Fruit fly (Drosophila melanogaster) whole organism, embryonic: ENCODE measurements around the gene deltaCOP.

Experiments used
- CG11093 ChIP-seq: fragments of 200-800 bp; sonication (Bioruptor generic); IDR thresholded peaks from 3 replicates; pipeline ENCODE4 v1.3.6; 2022; ENCODE audit warnings: missing biosample characterization, missing genetic modification characterization
- CG12104 ChIP-seq: fragments of 200-800 bp; sonication (Bioruptor generic); optimal IDR thresholded peaks from 3 replicates; lab custom pipeline; 2016; ENCODE audit warnings: missing biosample characterization, missing genetic modification characterization
- CG12236 ChIP-seq: fragments of 200-800 bp; sonication (Bioruptor generic); optimal IDR thresholded peaks from 2 replicates; lab custom pipeline; 2016; ENCODE audit warnings: missing biosample characterization, missing genetic modification characterization
- CG12391 ChIP-seq: fragments of 200-800 bp; sonication (Bioruptor generic); optimal IDR thresholded peaks from 3 replicates; lab custom pipeline; 2018; ENCODE audit warnings: missing biosample characterization, mild to moderate bottlenecking, missing genetic modification characterization, moderate library complexity
- CG13424 ChIP-seq: fragments of 200-800 bp; sonication (Bioruptor generic); optimal IDR thresholded peaks from 2 replicates; lab custom pipeline; 2019; ENCODE audit warnings: missing biosample characterization, mild to moderate bottlenecking, missing genetic modification characterization, moderate library complexity
- CG14441 ChIP-seq: fragments of 200-800 bp; sonication (Bioruptor generic); IDR thresholded peaks from 2 replicates; pipeline ENCODE4 v1.3.6; 2022; ENCODE audit warnings: missing biosample characterization, missing genetic modification characterization
- CG14710 ChIP-seq: fragments of 200-800 bp; sonication (Bioruptor generic); optimal IDR thresholded peaks from 3 replicates; lab custom pipeline; 2019; ENCODE audit warnings: missing biosample characterization, mild to moderate bottlenecking, missing genetic modification characterization, moderate library complexity
- CG1529 ChIP-seq: fragments of 200-800 bp; sonication (Bioruptor generic); optimal IDR thresholded peaks from 3 replicates; lab custom pipeline; 2018; ENCODE audit warnings: missing biosample characterization, missing genetic modification characterization
- CG16863 ChIP-seq: fragments of 200-800 bp; sonication (Bioruptor generic); optimal IDR thresholded peaks from 3 replicates; lab custom pipeline; 2016; ENCODE audit warnings: missing biosample characterization, missing genetic modification characterization
- CG17612 ChIP-seq: fragments of 200-800 bp; sonication (Bioruptor generic); IDR thresholded peaks from 2 replicates; pipeline ENCODE4 v1.3.6; 2022; ENCODE audit warnings: missing biosample characterization, missing genetic modification characterization
- CG1792 ChIP-seq: fragments of 200-800 bp; sonication (Bioruptor generic); optimal IDR thresholded peaks from 2 replicates; lab custom pipeline; 2016; ENCODE audit warnings: missing biosample characterization, missing genetic modification characterization
- CG2116 ChIP-seq: fragments of 200-800 bp; sonication (Bioruptor generic); optimal IDR thresholded peaks from 3 replicates; lab custom pipeline; 2018; ENCODE audit warnings: missing biosample characterization, mild to moderate bottlenecking, missing genetic modification characterization
- CG30020 ChIP-seq: fragments of 200-800 bp; optimal IDR thresholded peaks from 2 replicates; lab custom pipeline; 2019; ENCODE audit warnings: missing biosample characterization, mild to moderate bottlenecking, missing genetic modification characterization, moderate library complexity
- CG31365 ChIP-seq: fragments of 200-800 bp; sonication (Bioruptor generic); optimal IDR thresholded peaks from 2 replicates; lab custom pipeline; 2018; ENCODE audit warnings: missing biosample characterization, mild to moderate bottlenecking, missing genetic modification characterization
- CG3281 ChIP-seq: fragments of 200-800 bp; sonication (Bioruptor generic); optimal IDR thresholded peaks from 3 replicates; lab custom pipeline; 2017; ENCODE audit warnings: missing biosample characterization, mild to moderate bottlenecking, missing genetic modification characterization
- CG42726 ChIP-seq: fragments of 200-800 bp; sonication (Bioruptor generic); IDR thresholded peaks from 2 replicates; pipeline ENCODE4 v1.3.6; 2022; ENCODE audit warnings: missing biosample characterization, missing genetic modification characterization; ENCODE audit not compliant: partially characterized antibody
- CG7928 ChIP-seq: fragments of 200-800 bp; sonication (Bioruptor generic); optimal IDR thresholded peaks from 2 replicates; lab custom pipeline; 2017; ENCODE audit warnings: missing biosample characterization, mild to moderate bottlenecking, missing genetic modification characterization
- CG8290 ChIP-seq, 3 experiments: fragments of 200-800 bp; sonication (Bioruptor generic); optimal IDR thresholded peaks; 2 replicates each; lab custom pipeline; 2016 to 2019; ENCODE audit warnings: missing biosample characterization in 3 of 3, missing genetic modification characterization in 3 of 3, mild to moderate bottlenecking in 2 of 3, moderate library complexity in 1 of 3
- CTCF ChIP-seq: fragments of 200-800 bp; sonication (Bioruptor generic); optimal IDR thresholded peaks from 2 replicates; lab custom pipeline; 2017; ENCODE audit warnings: missing biosample characterization, mild to moderate bottlenecking, missing genetic modification characterization, moderate library complexity
- Dip3 ChIP-seq: fragments of 200-800 bp; sonication (Bioruptor generic); optimal IDR thresholded peaks from 3 replicates; lab custom pipeline; 2016; ENCODE audit warnings: missing biosample characterization, missing genetic modification characterization
- Dll ChIP-seq: fragments of 200-800 bp; sonication (Bioruptor generic); IDR thresholded peaks from 4 replicates; pipeline ENCODE4 v1.3.6; 2022; ENCODE audit warnings: missing biosample characterization, missing genetic modification characterization; ENCODE audit not compliant: partially characterized antibody
- Doc2 ChIP-seq: fragments of 200-800 bp; sonication (Bioruptor generic); IDR thresholded peaks from 2 replicates; pipeline ENCODE4 v1.3.6; 2022; ENCODE audit warnings: missing biosample characterization, missing genetic modification characterization
- Dref ChIP-seq: fragments of 200-800 bp; sonication (Bioruptor generic); IDR thresholded peaks from 2 replicates; pipeline ENCODE4 v1.3.6; 2022; ENCODE audit warnings: missing biosample characterization, missing genetic modification characterization
- Hmx ChIP-seq: fragments of 200-800 bp; sonication (Bioruptor generic); optimal IDR thresholded peaks from 2 replicates; lab custom pipeline; 2016; ENCODE audit warnings: missing biosample characterization, missing genetic modification characterization
- Hsf ChIP-seq: fragments of 200-800 bp; sonication (Bioruptor generic); optimal IDR thresholded peaks from 3 replicates; lab custom pipeline; 2016; ENCODE audit warnings: missing biosample characterization, missing genetic modification characterization
- Kr ChIP-seq: fragments of 200-800 bp; sonication (Bioruptor generic); optimal IDR thresholded peaks from 2 replicates; lab custom pipeline; 2017; ENCODE audit warnings: missing biosample characterization, mild to moderate bottlenecking, missing genetic modification characterization
- Meics ChIP-seq: fragments of 200-800 bp; sonication (Bioruptor generic); optimal IDR thresholded peaks from 2 replicates; lab custom pipeline; 2017; ENCODE audit warnings: missing biosample characterization, mild to moderate bottlenecking, missing genetic modification characterization
- Ptx1 ChIP-seq: fragments of 200-800 bp; sonication (Bioruptor generic); IDR thresholded peaks from 2 replicates; pipeline ENCODE4 v1.3.6; 2022; ENCODE audit warnings: missing biosample characterization, missing genetic modification characterization
- Side ChIP-seq: fragments of 200-800 bp; sonication (Bioruptor generic); optimal IDR thresholded peaks from 2 replicates; lab custom pipeline; 2016; ENCODE audit warnings: missing biosample characterization, missing genetic modification characterization
- Vsx1 ChIP-seq: fragments of 200-800 bp; sonication (Bioruptor generic); optimal IDR thresholded peaks from 2 replicates; lab custom pipeline; 2017; ENCODE audit warnings: missing biosample characterization, mild to moderate bottlenecking, missing genetic modification characterization, missing genetic modification reagents
- ap ChIP-seq: fragments of 200-800 bp; sonication (Bioruptor generic); IDR thresholded peaks from 2 replicates; pipeline ENCODE4 v1.3.6; 2022; ENCODE audit warnings: missing biosample characterization, missing genetic modification characterization
- ara ChIP-seq: fragments of 200-800 bp; sonication (Bioruptor generic); IDR thresholded peaks from 2 replicates; pipeline ENCODE4 v1.3.6; 2022; ENCODE audit warnings: missing biosample characterization, missing genetic modification characterization
- bbx ChIP-seq: fragments of 200-800 bp; sonication (Bioruptor generic); IDR thresholded peaks from 2 replicates; pipeline ENCODE4 v1.3.6; 2022; ENCODE audit warnings: missing biosample characterization, missing genetic modification characterization; ENCODE audit not compliant: partially characterized antibody
- bcd ChIP-seq: fragments of 200-800 bp; sonication (Bioruptor generic); optimal IDR thresholded peaks from 2 replicates; lab custom pipeline; 2017; ENCODE audit warnings: missing biosample characterization, mild to moderate bottlenecking, missing genetic modification characterization
- chm ChIP-seq: fragments of 200-800 bp; sonication (Bioruptor generic); IDR thresholded peaks from 2 replicates; pipeline ENCODE4 v1.3.6; 2022; ENCODE audit warnings: missing biosample characterization, missing genetic modification characterization
- chn ChIP-seq: fragments of 200-800 bp; sonication (Bioruptor generic); optimal IDR thresholded peaks from 2 replicates; lab custom pipeline; 2016; ENCODE audit warnings: missing biosample characterization, missing genetic modification characterization
- dpn ChIP-seq, 2 experiments: fragments of 200-800 bp; sonication (Bioruptor generic); optimal IDR thresholded peaks; 3 replicates each; lab custom pipeline; 2016; ENCODE audit warnings: missing biosample characterization in 2 of 2, missing genetic modification characterization in 2 of 2
- emc ChIP-seq: fragments of 200-800 bp; sonication (Bioruptor generic); optimal IDR thresholded peaks from 2 replicates; lab custom pipeline; 2016; ENCODE audit warnings: missing biosample characterization, missing genetic modification characterization
- gem ChIP-seq: fragments of 200-800 bp; sonication (Bioruptor generic); optimal IDR thresholded peaks from 2 replicates; lab custom pipeline; 2019; ENCODE audit warnings: missing biosample characterization, mild to moderate bottlenecking, missing genetic modification characterization, moderate library complexity
- gt ChIP-seq: fragments of 200-800 bp; sonication (Bioruptor generic); IDR thresholded peaks from 2 replicates; pipeline ENCODE4 v1.3.6; 2022; ENCODE audit warnings: missing biosample characterization, missing genetic modification characterization
- h ChIP-seq: fragments of >200 bp; optimal IDR thresholded peaks from 2 replicates; lab custom pipeline; 2017
- hb ChIP-seq: fragments of 200-800 bp; sonication (Bioruptor generic); IDR thresholded peaks from 3 replicates; pipeline ENCODE4 v1.3.6; 2022; ENCODE audit warnings: missing biosample characterization, missing genetic modification characterization; ENCODE audit not compliant: partially characterized antibody
- hbn ChIP-seq: fragments of 200-800 bp; sonication (Bioruptor generic); IDR thresholded peaks from 2 replicates; pipeline ENCODE4 v1.3.6; 2022; ENCODE audit warnings: missing biosample characterization, missing genetic modification characterization; ENCODE audit not compliant: partially characterized antibody
- inv ChIP-seq: fragments of 200-800 bp; sonication (Bioruptor generic); IDR thresholded peaks from 2 replicates; pipeline ENCODE4 v1.3.6; 2022; ENCODE audit warnings: missing biosample characterization, missing genetic modification characterization; ENCODE audit not compliant: partially characterized antibody
- lbe ChIP-seq: fragments of 200-800 bp; sonication (Bioruptor generic); optimal IDR thresholded peaks from 2 replicates; lab custom pipeline; 2016; ENCODE audit warnings: missing biosample characterization, mild to moderate bottlenecking, missing genetic modification characterization
- pb ChIP-seq: fragments of 200-800 bp; sonication (Bioruptor generic); optimal IDR thresholded peaks from 3 replicates; lab custom pipeline; 2016; ENCODE audit warnings: missing biosample characterization, missing genetic modification characterization
- pzg ChIP-seq: fragments of 200-800 bp; sonication (Bioruptor generic); optimal IDR thresholded peaks from 3 replicates; lab custom pipeline; 2018; ENCODE audit warnings: missing biosample characterization, mild to moderate bottlenecking, missing genetic modification characterization, moderate library complexity
- repo ChIP-seq: fragments of 200-800 bp; sonication (Bioruptor generic); optimal IDR thresholded peaks from 2 replicates; lab custom pipeline; 2016; ENCODE audit warnings: missing biosample characterization, missing genetic modification characterization
- ssp ChIP-seq: fragments of 200-800 bp; sonication (Bioruptor generic); IDR thresholded peaks from 2 replicates; pipeline ENCODE4 v1.3.6; 2022; ENCODE audit warnings: missing biosample characterization, missing genetic modification characterization
- vnd ChIP-seq: fragments of 200-800 bp; sonication (Bioruptor generic); IDR thresholded peaks from 3 replicates; pipeline ENCODE4 v1.3.6; 2022; ENCODE audit warnings: missing biosample characterization, missing genetic modification characterization; ENCODE audit not compliant: partially characterized antibody
- zf30C ChIP-seq: fragments of 200-800 bp; sonication (Bioruptor generic); optimal IDR thresholded peaks from 3 replicates; lab custom pipeline; 2018; ENCODE audit warnings: missing biosample characterization, mild to moderate bottlenecking, missing genetic modification characterization
- zfh2 ChIP-seq: fragments of 200-800 bp; sonication (Bioruptor generic); optimal IDR thresholded peaks from 2 replicates; lab custom pipeline; 2016; ENCODE audit warnings: missing biosample characterization, missing genetic modification characterization

The deltaCOP gene

DNA sequence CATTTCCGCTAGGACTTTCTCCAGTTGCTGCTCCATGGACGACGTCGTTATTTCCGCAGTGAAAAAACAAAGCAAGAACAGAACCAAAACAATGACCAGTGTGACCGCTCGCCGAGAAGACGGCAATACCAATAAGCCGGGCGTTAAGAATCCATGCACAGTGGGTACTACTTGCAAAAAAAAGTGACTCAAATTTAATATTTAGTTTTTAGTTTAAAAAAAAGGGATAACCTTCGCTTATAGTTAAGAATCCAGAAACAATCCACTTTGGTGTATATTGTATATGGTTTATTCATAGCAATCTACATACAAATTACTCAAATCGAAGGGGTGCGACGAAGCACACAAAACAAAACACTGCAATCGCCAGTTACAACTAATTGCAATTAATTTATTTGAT, 2.7 kb downstream of the deltaCOP start, which contains the start of gene Lamtor5 (continued):
- no peak for TF ChIP-seq CG2116 (GFP tag; lab: Kevin White, UChicago)
- no peak for TF ChIP-seq CG12236 (GFP tag; lab: Kevin White, UChicago)
- TF ChIP-seq Dip3 (GFP tag; lab: Kevin White, UChicago) = peak; percentile 30
- TF ChIP-seq CG42726 (GFP tag; lab: Robert Waterston, UW) = no peak
- TF ChIP-seq Vsx1 (GFP tag; lab: Kevin White, UChicago) = no peak
- TF ChIP-seq dpn (GFP tag; optimal IDR thresholded peaks at IDR 0.05; lab: Kevin White, UChicago) = peak; percentile 38 to 44
- TF ChIP-seq repo (GFP tag; lab: Kevin White, UChicago) = no peak
- peak; percentile 68 for TF ChIP-seq gem
- TF ChIP-seq ap (GFP tag; lab: Robert Waterston, UW) = no peak
- TF ChIP-seq CG7928 (GFP tag; lab: Kevin White, UChicago) = no peak
- TF ChIP-seq hb (GFP tag; lab: Robert Waterston, UW) = no peak
- TF ChIP-seq CG31365 (tag; lab: Kevin White, UChicago) = no peak
- peak; percentile 54 for TF ChIP-seq Meics (GFP tag; lab: Kevin White, UChicago)
- no peak for TF ChIP-seq zf30C (GFP tag; lab: Kevin White, UChicago)
- peak; percentile 55 for TF ChIP-seq pzg (GFP tag; lab: Kevin White, UChicago)
- no peak for TF ChIP-seq Hmx (GFP tag; lab: Kevin White, UChicago)
- TF ChIP-seq Side (GFP tag; lab: Kevin White, UChicago) = no peak
- no peak for TF ChIP-seq ara (GFP tag; lab: Robert Waterston, UW)
- no peak for TF ChIP-seq CG8290 (GFP tag; optimal IDR thresholded peaks at IDR 0.05; lab: Kevin White, UChicago)
- TF ChIP-seq CG8290 (tag; optimal IDR thresholded peaks at IDR 0.05; lab: Kevin White, UChicago) = peak in 1 of 2 experiments; percentile 54
- TF ChIP-seq CG13424 = peak; percentile 50
- no peak for TF ChIP-seq chm (GFP tag; lab: Robert Waterston, UW)
- TF ChIP-seq bbx (GFP tag; lab: Robert Waterston, UW) = 0 out of 2 replicates have a peak, but pooled peaks have one; percentile 28
- TF ChIP-seq CTCF (GFP tag; lab: Kevin White, UChicago) = no peak
- TF ChIP-seq ssp (GFP tag; lab: Robert Waterston, UW) = no peak
- TF ChIP-seq chn = no peak
- TF ChIP-seq CG3281 = peak; percentile 37
- no peak for TF ChIP-seq CG1792 (GFP tag; lab: Kevin White, UChicago)
- TF ChIP-seq Ptx1 = no peak
- TF ChIP-seq inv (GFP tag; lab: Robert Waterston, UW) = no peak
- TF ChIP-seq CG14710 (tag; lab: Kevin White, UChicago) = peak; percentile 12
- peak; percentile 29 for TF ChIP-seq CG16863
- peak; percentile 59 for TF ChIP-seq CG12391 (tag; lab: Kevin White, UChicago)
- no peak for TF ChIP-seq h (lab: Kevin White, UChicago)
- TF ChIP-seq gt (GFP tag; lab: Robert Waterston, UW) = no peak
- TF ChIP-seq pb (GFP tag; lab: Kevin White, UChicago) = no peak
- TF ChIP-seq vnd (GFP tag; lab: Robert Waterston, UW) = no peak
- no peak for TF ChIP-seq CG17612
- no peak for TF ChIP-seq hbn (GFP tag; lab: Robert Waterston, UW)
- no peak for TF ChIP-seq CG1529 (GFP tag; lab: Kevin White, UChicago)
- no peak for TF ChIP-seq emc (GFP tag; lab: Kevin White, UChicago)
- no peak for TF ChIP-seq CG12104 (GFP tag; lab: Kevin White, UChicago)
- TF ChIP-seq Hsf (GFP tag; lab: Kevin White, UChicago) = peak; percentile 32
- no peak for TF ChIP-seq Kr
- peak; percentile 48 for TF ChIP-seq bcd (GFP tag; lab: Kevin White, UChicago)
- no peak for TF ChIP-seq lbe (GFP tag; lab: Kevin White, UChicago)
- TF ChIP-seq CG14441 (GFP tag; lab: Robert Waterston, UW) = no peak
- TF ChIP-seq Dll (GFP tag; lab: Robert Waterston, UW) = no peak
- no peak for TF ChIP-seq Doc2
- TF ChIP-seq Dref = no peak
- peak; percentile 10 for TF ChIP-seq zfh2 (GFP tag; lab: Kevin White, UChicago)
- no peak for TF ChIP-seq CG30020
- TF ChIP-seq CG11093 (GFP tag; lab: Robert Waterston, UW) = no peak
